Fruit fly (Drosophila melanogaster): ENCODE results near the gene CG9555.

Gene CG9555

dm6 chr2L:8998237-8998636, 6.7 kb downstream of the CG9555 start, which contains the start of gene Try29F:
Try29F (plus strand) TSS chr2L:8998537.
- TF ChIP-seq h (GFP tag; optimal IDR thresholded peaks at IDR 0.05) (no peak), CG32264 (GFP tag; optimal IDR thresholded peaks at IDR 0.05) (no peak)

- TF ChIP-seq Rel (GFP tag; optimal IDR thresholded peaks at IDR 0.05) (no peak), Rel (tag; optimal IDR thresholded peaks at IDR 0.05) (peak; percentile 98), rgr (GFP tag; optimal IDR thresholded peaks at IDR 0.05) (peak; percentile 10), Sp1 (GFP tag; optimal IDR thresholded peaks at IDR 0.05) (peak; percentile 40), CrebA (GFP tag; optimal IDR thresholded peaks at IDR 0.05; ENCODE audit: borderline replicate concordance) (peak; percentile 78), tai (GFP tag; optimal IDR thresholded peaks at IDR 0.05) (no peak)
Measured at dm6 chr2L:9010267-9010666, 18.7 kb downstream of the CG9555 start, which contains the start of gene CG9568. CG9568 (plus strand) TSS chr2L:9010583.

dm6 chr2L:9011543-9012238, 20.2 kb downstream of the CG9555 start, which contains the start of gene CG13102:
CG13102 (plus strand) TSS chr2L:9012188.
- TF ChIP-seq CrebA (GFP tag; optimal IDR thresholded peaks at IDR 0.05; ENCODE audit: borderline replicate concordance) (peak; percentile 20), Hr83 (GFP tag; optimal IDR thresholded peaks at IDR 0.05; ENCODE audit: poor library complexity, severe bottlenecking) (no peak), Sp1 (GFP tag; optimal IDR thresholded peaks at IDR 0.05) (no peak), dl (GFP tag; optimal IDR thresholded peaks at IDR 0.05; ENCODE audit: insufficient read depth in 1 of 2, partially characterized antibody in 2 of 2) (no peak), dmrt93B (GFP tag; optimal IDR thresholded peaks at IDR 0.05) (no peak), fru (GFP tag; optimal IDR thresholded peaks at IDR 0.05) (peak; percentile 0), Myc (optimal IDR thresholded peaks at IDR 0.05) (no peak), rgr (GFP tag; optimal IDR thresholded peaks at IDR 0.05) (peak; percentile 7), Rel (GFP tag; optimal IDR thresholded peaks at IDR 0.05) (no peak), Rel (tag; optimal IDR thresholded peaks at IDR 0.05) (peak; percentile 96), sv (GFP tag; optimal IDR thresholded peaks at IDR 0.05) (no peak)

- TF ChIP-seq brk (GFP tag; optimal IDR thresholded peaks at IDR 0.05) (no peak), Mio (GFP tag; optimal IDR thresholded peaks at IDR 0.05) (no peak), GATAd (GFP tag; optimal IDR thresholded peaks at IDR 0.05) (no peak), psq (GFP tag; optimal IDR thresholded peaks at IDR 0.05) (no peak), fru (GFP tag; optimal IDR thresholded peaks at IDR 0.05) (no peak), CrebA (GFP tag; optimal IDR thresholded peaks at IDR 0.05; ENCODE audit: borderline replicate concordance) (no peak), tai (GFP tag; optimal IDR thresholded peaks at IDR 0.05) (no peak), Myc (optimal IDR thresholded peaks at IDR 0.05) (no peak), Rel (GFP tag; optimal IDR thresholded peaks at IDR 0.05) (no peak), Rel (tag; optimal IDR thresholded peaks at IDR 0.05) (no peak), h (GFP tag; optimal IDR thresholded peaks at IDR 0.05) (no peak), Sp1 (GFP tag; optimal IDR thresholded peaks at IDR 0.05) (no peak), dsf (GFP tag; optimal IDR thresholded peaks at IDR 0.05; ENCODE audit: borderline replicate concordance) (no peak), Hnf4 (GFP tag; optimal IDR thresholded peaks at IDR 0.05) (no peak), Dfd (GFP tag; optimal IDR thresholded peaks at IDR 0.05) (no peak), Dif (GFP tag; optimal IDR thresholded peaks at IDR 0.05; ENCODE audit: partially characterized antibody) (no peak), woc (GFP tag; optimal IDR thresholded peaks at IDR 0.05) (no peak), lola (GFP tag; optimal IDR thresholded peaks at IDR 0.05) (no peak), pan (optimal IDR thresholded peaks at IDR 0.05) (no peak), OdsH (GFP tag; optimal IDR thresholded peaks at IDR 0.05) (no peak)
Measured at dm6 chr2L:9013968-9014367, 22.4 kb downstream of the CG9555 start, which contains the start of gene Rcd-1r. Rcd-1r (minus strand) TSS chr2L:9014068.

dm6 chr2L:9019438-9019837, 27.9 kb downstream of the CG9555 start:
- TF ChIP-seq Vsx2 (GFP tag; optimal IDR thresholded peaks at IDR 0.05; ENCODE audit: partially characterized antibody) (no peak), dsf (GFP tag; optimal IDR thresholded peaks at IDR 0.05; ENCODE audit: borderline replicate concordance) (no peak), psq (GFP tag; optimal IDR thresholded peaks at IDR 0.05) (no peak), sage (GFP tag; optimal IDR thresholded peaks at IDR 0.05) (no peak), CG9705 (GFP tag; optimal IDR thresholded peaks at IDR 0.05) (no peak), brk (GFP tag; optimal IDR thresholded peaks at IDR 0.05) (no peak), N (GFP tag; optimal IDR thresholded peaks at IDR 0.05) (no peak), woc (GFP tag; optimal IDR thresholded peaks at IDR 0.05) (no peak), Hnf4 (GFP tag; optimal IDR thresholded peaks at IDR 0.05) (no peak), foxo (GFP tag; optimal IDR thresholded peaks at IDR 0.05) (no peak), Mio (GFP tag; optimal IDR thresholded peaks at IDR 0.05) (no peak), Hr83 (GFP tag; optimal IDR thresholded peaks at IDR 0.05; ENCODE audit: poor library complexity, severe bottlenecking) (no peak), HLH106 (tag; optimal IDR thresholded peaks at IDR 0.05) (no peak), Rel (GFP tag; optimal IDR thresholded peaks at IDR 0.05) (no peak), Rel (tag; optimal IDR thresholded peaks at IDR 0.05) (no peak), GATAd (GFP tag; optimal IDR thresholded peaks at IDR 0.05) (no peak)
